Fruit fly (Drosophila melanogaster): ENCODE results near the gene CG5160.

Gene CG5160

dm6 chr2L:7409007-7409406 is 10.5 kb upstream of the CG5160 start:
- TF ChIP-seq CG14711 (tag; optimal IDR thresholded peaks at IDR 0.05) (no peak), CG12768 (GFP tag; optimal IDR thresholded peaks at IDR 0.05) (no peak), toe (GFP tag; optimal IDR thresholded peaks at IDR 0.05) (no peak), CG1620 (GFP tag; optimal IDR thresholded peaks at IDR 0.05) (no peak), kay (GFP tag; ENCODE audit: borderline replicate concordance) (no peak), CG7045 (GFP tag; optimal IDR thresholded peaks at IDR 0.05) (no peak), Mnt (GFP tag; optimal IDR thresholded peaks at IDR 0.05) (no peak), bab1 (GFP tag; optimal IDR thresholded peaks at IDR 0.05) (no peak), CG5204 (GFP tag; optimal IDR thresholded peaks at IDR 0.05) (no peak), Clk (GFP tag; optimal IDR thresholded peaks at IDR 0.05) (no peak), cic (GFP tag; optimal IDR thresholded peaks at IDR 0.05) (no peak), tj (GFP tag; optimal IDR thresholded peaks at IDR 0.05) (no peak), CG33017 (tag; optimal IDR thresholded peaks at IDR 0.05) (no peak), Crg-1 (GFP tag; optimal IDR thresholded peaks at IDR 0.05) (no peak), cnc (optimal IDR thresholded peaks at IDR 0.05) (no peak)

- TF ChIP-seq toe (GFP tag; optimal IDR thresholded peaks at IDR 0.05) (no peak), Clk (GFP tag; optimal IDR thresholded peaks at IDR 0.05) (no peak), kay (GFP tag; ENCODE audit: borderline replicate concordance) (no peak), CG1620 (GFP tag; optimal IDR thresholded peaks at IDR 0.05) (no peak), CG33017 (tag; optimal IDR thresholded peaks at IDR 0.05) (no peak), cnc (optimal IDR thresholded peaks at IDR 0.05) (no peak), CG5204 (GFP tag; optimal IDR thresholded peaks at IDR 0.05) (no peak), CG14711 (tag; optimal IDR thresholded peaks at IDR 0.05) (no peak), bab1 (GFP tag; optimal IDR thresholded peaks at IDR 0.05) (no peak), tj (GFP tag; optimal IDR thresholded peaks at IDR 0.05) (no peak), CG11617 (GFP tag; optimal IDR thresholded peaks at IDR 0.05) (no peak), Hr96 (GFP tag; optimal IDR thresholded peaks at IDR 0.05) (no peak), Mnt (GFP tag; optimal IDR thresholded peaks at IDR 0.05) (no peak), CG12768 (GFP tag; optimal IDR thresholded peaks at IDR 0.05) (no peak)
Observed at dm6 chr2L:7407638-7408037, 9.1 kb upstream of the CG5160 start.

dm6 chr2L:7404923-7405322 is 6.4 kb upstream of the CG5160 start, which contains the start of gene CG5177:
TSS of gene CG5177 (plus strand) at chr2L:7405227.
- TF ChIP-seq CG14711 (tag; optimal IDR thresholded peaks at IDR 0.05): peak; percentile 64
- no peak for TF ChIP-seq ovo (GFP tag; optimal IDR thresholded peaks at IDR 0.05)
- no peak for TF ChIP-seq Mnt (GFP tag; optimal IDR thresholded peaks at IDR 0.05)
- no peak for TF ChIP-seq CG1620 (GFP tag; optimal IDR thresholded peaks at IDR 0.05)

dm6 chr2L:7401627-7402026 is 3.1 kb upstream of the CG5160 start:
- TF ChIP-seq bab1 (GFP tag; optimal IDR thresholded peaks at IDR 0.05) (no peak), Crg-1 (GFP tag; optimal IDR thresholded peaks at IDR 0.05) (no peak), Mnt (GFP tag; optimal IDR thresholded peaks at IDR 0.05) (no peak), CG11617 (GFP tag; optimal IDR thresholded peaks at IDR 0.05) (no peak), CG7101 (tag; optimal IDR thresholded peaks at IDR 0.05) (no peak), CG7045 (GFP tag; optimal IDR thresholded peaks at IDR 0.05) (no peak), Hr96 (GFP tag; optimal IDR thresholded peaks at IDR 0.05) (no peak), kay (GFP tag; ENCODE audit: borderline replicate concordance) (no peak), tj (GFP tag; optimal IDR thresholded peaks at IDR 0.05) (no peak), CG33017 (tag; optimal IDR thresholded peaks at IDR 0.05) (no peak), cnc (optimal IDR thresholded peaks at IDR 0.05) (no peak), CG1620 (GFP tag; optimal IDR thresholded peaks at IDR 0.05) (no peak), CG5204 (GFP tag; optimal IDR thresholded peaks at IDR 0.05) (no peak), ovo (GFP tag; optimal IDR thresholded peaks at IDR 0.05) (no peak), pad (GFP tag; optimal IDR thresholded peaks at IDR 0.05) (no peak), cic (GFP tag; optimal IDR thresholded peaks at IDR 0.05) (no peak), CG14711 (tag; optimal IDR thresholded peaks at IDR 0.05) (no peak), toe (GFP tag; optimal IDR thresholded peaks at IDR 0.05) (no peak), Clk (GFP tag; optimal IDR thresholded peaks at IDR 0.05) (no peak)

dm6 chr2L:7401025-7401424 is 2.5 kb upstream of the CG5160 start, which contains the start of gene CG5171:
TSS of gene CG5171 (plus strand) at chr2L:7401335.
- no peak for TF ChIP-seq Clk (GFP tag; optimal IDR thresholded peaks at IDR 0.05)
- peak; percentile 84 for TF ChIP-seq kay (GFP tag; ENCODE audit: borderline replicate concordance)
- TF ChIP-seq Mnt (GFP tag; optimal IDR thresholded peaks at IDR 0.05): no peak
- no peak for TF ChIP-seq tj (GFP tag; optimal IDR thresholded peaks at IDR 0.05)
- TF ChIP-seq CG7101 (tag; optimal IDR thresholded peaks at IDR 0.05): no peak
- no peak for TF ChIP-seq CG11617 (GFP tag; optimal IDR thresholded peaks at IDR 0.05)
- no peak for TF ChIP-seq cic (GFP tag; optimal IDR thresholded peaks at IDR 0.05)

dm6 chr2L:7397746-7398145 is 804 bp downstream of the CG5160 start:
- TF ChIP-seq Hr96 (GFP tag; optimal IDR thresholded peaks at IDR 0.05): no peak
- TF ChIP-seq ovo (GFP tag; optimal IDR thresholded peaks at IDR 0.05): no peak
- TF ChIP-seq toe (GFP tag; optimal IDR thresholded peaks at IDR 0.05): no peak
- TF ChIP-seq pad (GFP tag; optimal IDR thresholded peaks at IDR 0.05): no peak
- no peak for TF ChIP-seq CG14711 (tag; optimal IDR thresholded peaks at IDR 0.05)
- TF ChIP-seq CG7101 (tag; optimal IDR thresholded peaks at IDR 0.05): no peak
- no peak for TF ChIP-seq kay (GFP tag; ENCODE audit: borderline replicate concordance)
- no peak for TF ChIP-seq bab1 (GFP tag; optimal IDR thresholded peaks at IDR 0.05)
- TF ChIP-seq CG5204 (GFP tag; optimal IDR thresholded peaks at IDR 0.05): no peak
- no peak for TF ChIP-seq Clk (GFP tag; optimal IDR thresholded peaks at IDR 0.05)
- TF ChIP-seq Crg-1 (GFP tag; optimal IDR thresholded peaks at IDR 0.05): no peak
- TF ChIP-seq CG33017 (tag; optimal IDR thresholded peaks at IDR 0.05): no peak
- no peak for TF ChIP-seq CG12768 (GFP tag; optimal IDR thresholded peaks at IDR 0.05)
- no peak for TF ChIP-seq cic (GFP tag; optimal IDR thresholded peaks at IDR 0.05)
- no peak for TF ChIP-seq CG11617 (GFP tag; optimal IDR thresholded peaks at IDR 0.05)
- TF ChIP-seq cnc (optimal IDR thresholded peaks at IDR 0.05): no peak

dm6 chr2L:7396962-7397361 is 1.6 kb downstream of the CG5160 start:
- TF ChIP-seq Hr96 (GFP tag; optimal IDR thresholded peaks at IDR 0.05) (no peak), Crg-1 (GFP tag; optimal IDR thresholded peaks at IDR 0.05) (no peak), Clk (GFP tag; optimal IDR thresholded peaks at IDR 0.05) (no peak), CG5204 (GFP tag; optimal IDR thresholded peaks at IDR 0.05) (no peak)
